Worm (Caenorhabditis elegans) whole organism, dauer: ENCODE results near the gene cpg-24.
"Not testable (repeated sequence)": the region's sequence is repeated elsewhere in the genome, so short reads cannot be mapped to it uniquely, and the experiment has no call there.

Experiments
- unc-62 ChIP-seq: sonication (generic microtip); optimal IDR thresholded peaks from 2 replicates; lab custom pipeline; 2017; ENCODE audit warnings: missing biosample characterization, missing genetic modification reagents, missing genetic modification characterization

The cpg-24 gene

ce11 chrIV:1637333-1637732 is 5.6 kb downstream of the cpg-24 start:
- TF ChIP-seq unc-62 (GFP tag; lab: Kevin White, UChicago): no peak

ce11 chrIV:1645198-1645597 is 13.4 kb downstream of the cpg-24 start, which contains the start of gene nhr-274:
Gene nhr-274, minus strand, starts transcription at chrIV:1645298.
- not testable (repeated sequence) for TF ChIP-seq unc-62 (GFP tag; lab: Kevin White, UChicago)

- TF ChIP-seq unc-62 (GFP tag; lab: Kevin White, UChicago): no peak
Observed at ce11 chrIV:1649349-1649748, 17.6 kb downstream of the cpg-24 start.

DNA sequence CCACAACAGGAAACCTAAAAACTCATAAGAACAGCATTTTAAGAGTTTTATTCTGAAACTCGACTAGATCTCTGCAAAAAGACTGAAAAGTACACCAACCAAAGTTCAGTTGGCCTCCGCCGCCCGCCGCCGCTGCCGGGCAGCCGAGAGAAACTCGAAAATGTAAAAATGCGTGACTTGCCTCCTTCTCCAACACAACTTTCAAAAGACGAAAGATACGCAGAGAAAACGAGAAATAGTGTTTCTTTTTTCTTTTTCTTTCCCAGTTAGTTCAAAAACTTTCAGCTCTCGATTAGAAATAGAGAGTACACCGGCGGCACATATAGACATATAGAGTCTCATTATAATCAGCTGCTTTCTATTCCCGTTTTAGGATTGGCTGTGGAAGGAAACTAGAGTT is 18.0 kb downstream of the cpg-24 start:
- no peak for TF ChIP-seq unc-62 (GFP tag; lab: Kevin White, UChicago)

DNA sequence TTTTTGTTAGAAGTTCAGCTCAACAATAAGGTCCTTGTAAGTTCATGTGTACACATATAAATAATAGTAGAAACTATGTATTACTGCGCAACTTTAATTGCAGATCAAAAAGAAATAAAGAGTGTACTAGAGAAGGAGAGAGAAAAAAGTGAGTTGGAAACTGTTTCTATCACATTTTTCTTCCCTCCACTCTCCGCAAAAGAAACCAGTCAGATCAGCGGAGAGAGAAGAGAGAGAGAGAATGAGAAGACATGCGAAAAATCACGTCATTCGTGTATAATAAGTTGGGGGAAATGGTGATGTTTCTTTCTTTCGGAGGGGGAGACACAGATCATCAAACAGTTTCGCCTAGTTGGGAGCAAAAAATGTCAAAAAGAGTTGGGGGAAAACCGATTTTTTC is 23.6 kb downstream of the cpg-24 start:
- no peak for TF ChIP-seq unc-62 (GFP tag; lab: Kevin White, UChicago)

DNA sequence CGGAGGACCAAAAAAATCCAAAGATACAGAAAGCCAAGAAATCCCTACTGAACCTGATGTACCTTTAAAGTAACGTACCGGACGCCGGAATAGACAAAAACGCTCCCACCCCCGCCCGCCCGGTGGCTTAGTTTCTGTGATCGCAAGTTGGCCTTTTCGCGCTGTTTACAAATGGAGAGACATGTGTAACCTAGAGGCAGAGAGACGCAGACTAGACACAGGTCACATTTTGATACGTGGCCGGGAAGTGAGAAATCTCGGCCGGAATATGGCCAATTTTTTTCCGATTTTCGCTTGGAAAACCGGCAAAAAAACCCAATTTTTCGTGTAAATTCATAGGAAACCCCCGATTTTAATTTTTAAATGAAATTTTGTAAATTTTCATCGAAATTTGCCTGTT is 25.3 kb downstream of the cpg-24 start:
- no peak for TF ChIP-seq unc-62 (GFP tag; lab: Kevin White, UChicago)

DNA sequence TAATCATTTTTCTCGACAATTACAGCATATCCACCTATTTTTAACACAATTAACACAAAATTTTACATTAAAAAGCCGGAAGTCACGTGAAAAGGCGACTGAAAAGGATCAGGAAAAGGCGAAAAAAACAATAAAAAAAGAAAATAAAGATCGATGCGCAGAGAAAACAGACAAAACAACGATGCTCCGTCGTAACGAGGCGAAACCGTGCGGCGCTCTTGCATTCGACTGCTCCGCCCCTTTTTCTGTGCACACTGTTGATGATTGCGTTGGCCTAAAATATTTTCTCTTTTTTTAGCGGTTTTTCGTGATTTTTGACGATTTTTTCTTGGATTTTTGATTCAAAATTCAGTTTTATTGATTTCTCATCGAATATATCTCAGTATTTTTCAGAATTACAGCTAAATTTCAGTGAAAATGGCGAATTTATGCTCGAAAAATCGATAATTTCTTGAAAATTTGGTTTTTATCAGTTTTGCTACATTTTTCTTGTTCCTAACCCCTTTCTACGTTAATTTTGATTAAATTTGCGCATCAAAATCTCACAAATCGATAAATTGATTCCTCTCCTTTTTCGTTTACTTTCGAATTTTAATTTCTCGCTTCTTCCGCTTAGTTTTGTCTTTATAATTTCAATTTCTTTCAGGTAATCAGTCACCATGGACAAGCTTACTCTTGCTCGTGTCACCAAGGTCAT is 27.4 kb downstream of the cpg-24 start, which contains the start of gene rps-28:
Gene rps-28, plus strand, starts transcription at position 647 of the 697 bp plus-strand sequence.
- no peak for TF ChIP-seq unc-62 (GFP tag; lab: Kevin White, UChicago)

- TF ChIP-seq unc-62 (GFP tag; lab: Kevin White, UChicago): no peak
Observed at ce11 chrIV:1659978-1660377, 28.2 kb downstream of the cpg-24 start, which contains the start of gene Y41D4B.4. Gene Y41D4B.4, plus strand, starts transcription at chrIV:1660110.

DNA sequence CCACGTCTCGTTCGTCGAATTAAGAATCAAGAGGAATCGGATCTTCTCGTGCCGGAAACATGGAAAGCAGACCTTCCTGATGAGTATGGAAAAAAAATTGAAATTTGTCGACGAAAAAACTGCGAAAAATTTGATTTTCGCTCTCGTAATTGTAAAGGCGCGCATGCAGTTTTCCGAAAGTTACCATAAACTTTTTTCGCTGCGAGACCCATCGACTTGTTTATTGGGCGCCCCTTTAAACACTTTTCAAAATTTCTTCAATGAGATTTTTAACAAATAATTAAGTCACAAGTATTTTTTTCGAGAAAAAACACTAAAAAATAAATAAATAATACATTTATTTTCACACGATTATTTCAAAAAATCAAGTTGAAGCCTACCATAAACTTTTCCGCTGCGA is 29.0 kb downstream of the cpg-24 start:
- no peak for TF ChIP-seq unc-62 (GFP tag; lab: Kevin White, UChicago)

- no peak for TF ChIP-seq unc-62 (GFP tag; lab: Kevin White, UChicago)
Observed at ce11 chrIV:1662872-1663271, 31.1 kb downstream of the cpg-24 start.

- TF ChIP-seq unc-62 (GFP tag; lab: Kevin White, UChicago): no peak
Observed at ce11 chrIV:1672398-1672797, 40.6 kb downstream of the cpg-24 start, which contains the start of gene Y41D4B.1. Gene Y41D4B.1, plus strand, starts transcription at chrIV:1672698.

- no peak for TF ChIP-seq unc-62 (GFP tag; lab: Kevin White, UChicago)
Observed at ce11 chrIV:1676926-1677325, 45.2 kb downstream of the cpg-24 start.

DNA sequence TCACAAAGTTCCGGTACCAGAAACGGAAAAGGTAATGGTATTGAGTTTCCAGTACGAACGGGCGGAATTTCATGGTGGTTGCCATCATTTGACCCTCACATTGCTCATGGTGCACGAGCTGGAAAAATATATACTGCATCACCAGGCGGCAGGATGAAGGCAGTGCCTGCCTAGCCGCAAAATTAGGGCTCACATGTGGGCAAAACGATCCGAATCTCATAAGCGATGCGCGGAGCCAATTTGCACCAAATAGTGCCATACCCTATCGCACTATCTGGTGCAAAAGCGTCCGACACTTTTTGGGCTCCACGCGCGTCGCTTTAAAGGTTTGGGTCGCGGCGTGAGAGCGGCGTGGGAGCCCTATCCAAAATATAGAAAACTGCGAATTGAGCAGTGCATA is 47.5 kb downstream of the cpg-24 start:
- no peak for TF ChIP-seq unc-62 (GFP tag; lab: Kevin White, UChicago)

- TF ChIP-seq unc-62 (GFP tag; lab: Kevin White, UChicago): no peak
Observed at ce11 chrIV:1682066-1682465, 50.3 kb downstream of the cpg-24 start, which contains the start of gene Y41D4B.24. Gene Y41D4B.24, minus strand, starts transcription at chrIV:1682166.
